Fruit fly (Drosophila melanogaster): ENCODE measurements around the gene sowah.

Gene sowah

DNA sequence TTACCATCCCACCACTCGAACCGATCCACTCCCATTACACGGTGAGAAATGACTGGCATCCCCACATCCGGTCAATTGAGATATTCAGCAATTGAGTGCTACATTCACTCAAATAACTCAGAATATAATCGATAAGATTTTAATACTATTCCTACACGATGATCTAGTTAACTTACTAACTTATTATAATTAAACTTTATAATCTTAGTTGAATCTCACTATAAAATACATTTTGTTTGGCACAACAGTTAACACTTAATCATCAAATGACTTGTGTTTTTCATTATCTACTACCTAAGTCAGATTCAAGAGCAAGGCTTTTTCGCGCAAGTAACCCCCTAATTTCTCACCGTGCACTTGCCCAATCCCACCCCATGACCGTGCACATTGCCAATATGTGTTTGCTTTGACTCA, 77.0 kb downstream of the sowah start (continued):
- TF ChIP-seq Mad (GFP tag; optimal IDR thresholded peaks at IDR 0.05) (no peak), Six4 (GFP tag; optimal IDR thresholded peaks at IDR 0.05) (no peak), CG5180 (GFP tag; optimal IDR thresholded peaks at IDR 0.05) (peak; percentile 27), Gug (GFP tag; IDR thresholded peaks at IDR 0.05) (no peak), caup (GFP tag; optimal IDR thresholded peaks at IDR 0.05; ENCODE audit: severe bottlenecking) (peak; percentile 11), ind (GFP tag; optimal IDR thresholded peaks at IDR 0.05) (peak; percentile 37), exex (tag; optimal IDR thresholded peaks at IDR 0.05) (no peak), pzg (GFP tag; optimal IDR thresholded peaks at IDR 0.05) (no peak), CG10565 (GFP tag; optimal IDR thresholded peaks at IDR 0.05) (no peak), fru (optimal IDR thresholded peaks at IDR 0.05) (no peak), ssp (GFP tag; IDR thresholded peaks at IDR 0.05) (0 out of 2 replicates have a peak, but pooled peaks have one; percentile 11), CG8359 (GFP tag; optimal IDR thresholded peaks at IDR 0.05; ENCODE audit: borderline replicate concordance) (no peak), trem (tag; optimal IDR thresholded peaks at IDR 0.05) (no peak), Myb (GFP tag; optimal IDR thresholded peaks at IDR 0.05) (no peak), Dll (GFP tag; IDR thresholded peaks at IDR 0.05; ENCODE audit: partially characterized antibody) (no peak), Oaz (GFP tag; IDR thresholded peaks at IDR 0.05) (no peak), so (GFP tag; IDR thresholded peaks at IDR 0.05) (no peak; the same call in 2 of the 3 replicates), YL-1 (GFP tag; optimal IDR thresholded peaks at IDR 0.05) (no peak), jigr1 (GFP tag; IDR thresholded peaks at IDR 0.05) (no peak), grn (GFP tag; optimal IDR thresholded peaks at IDR 0.05) (no peak), schlank (tag; optimal IDR thresholded peaks at IDR 0.05) (no peak), Hr78 (GFP tag; optimal IDR thresholded peaks at IDR 0.05) (no peak), ATbp (GFP tag; optimal IDR thresholded peaks at IDR 0.05) (peak; percentile 24), ERR (GFP tag; optimal IDR thresholded peaks at IDR 0.05) (no peak), CG18764 (GFP tag; optimal IDR thresholded peaks at IDR 0.05) (no peak), sens (GFP tag) (peak; percentile 65), ase (GFP tag; IDR thresholded peaks at IDR 0.05) (no peak), Fer3 (tag; optimal IDR thresholded peaks at IDR 0.05) (no peak), amos (GFP tag; IDR thresholded peaks at IDR 0.05; ENCODE audit: partially characterized antibody) (no peak), CG6854 (GFP tag; optimal IDR thresholded peaks at IDR 0.05) (no peak), CG9797 (GFP tag; optimal IDR thresholded peaks at IDR 0.05) (no peak), CG17328 (GFP tag; IDR thresholded peaks at IDR 0.05) (no peak), CG10462 (GFP tag; optimal IDR thresholded peaks at IDR 0.05) (no peak), CG13287 (GFP tag; IDR thresholded peaks at IDR 0.05; ENCODE audit: partially characterized antibody) (no peak), CG15073 (GFP tag; optimal IDR thresholded peaks at IDR 0.05) (no peak), CG1602 (GFP tag; optimal IDR thresholded peaks at IDR 0.05) (no peak), Aef1 (GFP tag; IDR thresholded peaks at IDR 0.05) (no peak), row (GFP tag; IDR thresholded peaks at IDR 0.05) (peak; percentile 42; the same call in 2 of the 3 replicates), CG15479 (GFP tag; optimal IDR thresholded peaks at IDR 0.05) (no peak), insv (GFP tag; optimal IDR thresholded peaks at IDR 0.05) (no peak), Eip74EF (GFP tag; optimal IDR thresholded peaks at IDR 0.05) (peak in 1 of 2 experiments; percentile 5), CG11504 (tag; optimal IDR thresholded peaks at IDR 0.05) (peak; percentile 68), CG3163 (GFP tag; optimal IDR thresholded peaks at IDR 0.05) (no peak), zf30C (GFP tag; optimal IDR thresholded peaks at IDR 0.05) (peak; percentile 47), Elba2 (GFP tag; optimal IDR thresholded peaks at IDR 0.05) (no peak), CG6765 (GFP tag; optimal IDR thresholded peaks at IDR 0.05) (no peak), CG14710 (tag; optimal IDR thresholded peaks at IDR 0.05) (peak; percentile 24), CG17568 (GFP tag; optimal IDR thresholded peaks at IDR 0.05) (no peak), Rfx (GFP tag; IDR thresholded peaks at IDR 0.05) (0 out of 2 replicates have a peak, but pooled peaks have one; percentile 19), CG9817 (tag; optimal IDR thresholded peaks at IDR 0.05) (no peak), BEAF-32 (GFP tag; optimal IDR thresholded peaks at IDR 0.05) (no peak)
